Worm (Caenorhabditis elegans) whole organism, young adult: ENCODE data around the gene F43C11.16.
A peak's percentile ranks its signal among the peaks of the same experiment; 100 is the strongest.

ENCODE experiments used
- D2030.7 ChIP-seq: fragments of 200-800 bp; sonication (Bioruptor generic); IDR thresholded peaks from 2 replicates; pipeline ENCODE4 v1.3.6; 2022; ENCODE audit warnings: missing genetic modification reagents, missing genetic modification characterization, missing compliant biosample characterization
- F23B12.7 ChIP-seq: sonication (generic microtip); optimal IDR thresholded peaks from 2 replicates; lab custom pipeline; 2017; ENCODE audit warnings: missing genetic modification characterization, mild to moderate bottlenecking, missing compliant biosample characterization, antibody characterized with exemption, moderate library complexity; ENCODE audit not compliant: insufficient read depth
- F33H1.4 ChIP-seq: fragments of 200-800 bp; sonication (Bioruptor generic); IDR thresholded peaks from 2 replicates; pipeline ENCODE4 v1.3.6; 2022; ENCODE audit warnings: missing genetic modification reagents, missing genetic modification characterization, missing compliant biosample characterization
- F39B2.1 ChIP-seq: fragments of 200-800 bp; sonication (Bioruptor generic); IDR thresholded peaks from 2 replicates; pipeline ENCODE4 v1.3.6; 2022; ENCODE audit warnings: missing genetic modification reagents, missing genetic modification characterization, missing compliant biosample characterization
- T26A5.8 ChIP-seq: sonication (generic microtip); optimal IDR thresholded peaks from 2 replicates; lab custom pipeline; 2016; ENCODE audit warnings: missing genetic modification characterization, missing compliant biosample characterization
- Y56A3A.18 ChIP-seq: fragments of 200-800 bp; sonication (Bioruptor generic); IDR thresholded peaks from 2 replicates; pipeline ENCODE4 v1.3.6; 2022; ENCODE audit warnings: missing genetic modification reagents, missing genetic modification characterization, missing compliant biosample characterization
- Y67H2A.10 ChIP-seq: fragments of 200-800 bp; sonication (Bioruptor generic); conservative IDR thresholded peaks from 2 replicates; pipeline ENCODE4 v1.3.6; 2022; ENCODE audit warnings: missing genetic modification reagents, missing genetic modification characterization, missing compliant biosample characterization
- Y79H2A.3 ChIP-seq: fragments of 200-800 bp; sonication (Bioruptor generic); conservative IDR thresholded peaks from 2 replicates; pipeline ENCODE4 v1.3.6; 2022; ENCODE audit warnings: missing genetic modification reagents, missing genetic modification characterization, missing compliant biosample characterization
- atf-7 ChIP-seq: sonication (generic microtip); optimal IDR thresholded peaks from 2 replicates; lab custom pipeline; 2017; ENCODE audit warnings: mild to moderate bottlenecking, missing genetic modification characterization, missing compliant biosample characterization
- cebp-1 ChIP-seq, 2 experiments: fragments of 200-800 bp in 1 of 2; sonication (Bioruptor generic) in 1 of 2; sonication (generic microtip) in 1 of 2; IDR thresholded peaks in 1 of 2; optimal IDR thresholded peaks in 1 of 2; 2 replicates each; pipeline versions ENCODE4 v1.3.6 to Lab custom; 2017 to 2022; ENCODE audit warnings: missing compliant biosample characterization in 2 of 2, missing genetic modification characterization in 2 of 2, mild to moderate bottlenecking in 1 of 2, missing genetic modification reagents in 1 of 2, moderate library complexity in 1 of 2
- ceh-40 ChIP-seq: fragments of 200-800 bp; sonication (Bioruptor generic); IDR thresholded peaks from 2 replicates; pipeline ENCODE4 v1.3.6; 2022; ENCODE audit warnings: missing genetic modification characterization, missing compliant biosample characterization
- chd-7 ChIP-seq: sonication (generic microtip); optimal IDR thresholded peaks from 2 replicates; lab custom pipeline; 2016; ENCODE audit warnings: mild to moderate bottlenecking, missing genetic modification characterization, moderate library complexity, missing compliant biosample characterization
- die-1 ChIP-seq: sonication (generic microtip); optimal IDR thresholded peaks from 2 replicates; lab custom pipeline; 2016; ENCODE audit warnings: missing genotype, mild to moderate bottlenecking, missing genetic modification characterization, missing compliant biosample characterization
- dox-1 ChIP-seq: fragments of 200-800 bp; sonication (Bioruptor generic); IDR thresholded peaks from 2 replicates; pipeline ENCODE4 v1.3.6; 2022; ENCODE audit warnings: missing genetic modification reagents, missing genetic modification characterization, missing compliant biosample characterization
- dpff-1 ChIP-seq: sonication (generic microtip); optimal IDR thresholded peaks from 2 replicates; lab custom pipeline; 2017; ENCODE audit warnings: mild to moderate bottlenecking, missing genetic modification characterization, missing compliant biosample characterization
- efl-1 ChIP-seq: fragments of 150-350 bp; optimal IDR thresholded peaks from 2 replicates; lab custom pipeline; 2014; ENCODE audit warnings: missing biosample characterization, missing genetic modification reagents, missing genetic modification characterization
- ekl-4 ChIP-seq: fragments of 200-800 bp; sonication (Bioruptor generic); IDR thresholded peaks from 2 replicates; pipeline ENCODE4 v1.3.6; 2022; ENCODE audit warnings: missing genetic modification reagents, missing genetic modification characterization, missing compliant biosample characterization
- fkh-3 ChIP-seq: sonication (generic microtip); optimal IDR thresholded peaks from 2 replicates; lab custom pipeline; 2016; ENCODE audit warnings: mild to moderate bottlenecking, missing genetic modification characterization, missing compliant biosample characterization
- gei-17 ChIP-seq: fragments of 200-800 bp; sonication (Bioruptor generic); optimal IDR thresholded peaks from 2 replicates; lab custom pipeline; 2018; ENCODE audit warnings: mild to moderate bottlenecking, missing genetic modification characterization, missing compliant biosample characterization
- hlh-12 ChIP-seq: sonication (generic microtip); optimal IDR thresholded peaks from 2 replicates; lab custom pipeline; 2016; ENCODE audit warnings: missing genetic modification characterization, missing compliant biosample characterization
- hmg-1.2 ChIP-seq: fragments of 200-800 bp; sonication (Bioruptor generic); IDR thresholded peaks from 2 replicates; pipeline ENCODE4 v1.3.6; 2022; ENCODE audit warnings: missing genetic modification reagents, missing genetic modification characterization, missing compliant biosample characterization
- hsf-1 ChIP-seq: fragments of 200-800 bp; sonication (Bioruptor generic); IDR thresholded peaks from 2 replicates; pipeline ENCODE4 v1.3.6; 2022; ENCODE audit warnings: missing genetic modification reagents, missing genetic modification characterization, missing compliant biosample characterization
- lin-40 ChIP-seq: sonication (generic microtip); optimal IDR thresholded peaks from 2 replicates; lab custom pipeline; 2016; ENCODE audit warnings: missing genetic modification characterization, mild to moderate bottlenecking, missing compliant biosample characterization, missing genotype, missing genetic modification reagents
- lir-1 ChIP-seq: fragments of 200-800 bp; sonication (Bioruptor generic); conservative IDR thresholded peaks from 2 replicates; pipeline ENCODE4 v1.3.6; 2022; ENCODE audit warnings: missing genetic modification reagents, missing genetic modification characterization, missing compliant biosample characterization
- lsl-1 ChIP-seq: fragments of 200-800 bp; sonication (Bioruptor generic); optimal IDR thresholded peaks from 2 replicates; lab custom pipeline; 2018; ENCODE audit warnings: mild to moderate bottlenecking, missing genetic modification characterization, moderate library complexity, missing compliant biosample characterization
- madf-6 ChIP-seq: fragments of 200-800 bp; sonication (Bioruptor generic); IDR thresholded peaks from 2 replicates; pipeline ENCODE4 v1.3.6; 2022; ENCODE audit warnings: missing genetic modification reagents, missing genetic modification characterization, missing compliant biosample characterization
- mxl-1 ChIP-seq: sonication (generic microtip); optimal IDR thresholded peaks from 2 replicates; lab custom pipeline; 2016; ENCODE audit warnings: missing genetic modification characterization, missing compliant biosample characterization
- nfya-2 ChIP-seq: fragments of 200-800 bp; sonication (Bioruptor generic); IDR thresholded peaks from 2 replicates; pipeline ENCODE4 v1.3.6; 2022; ENCODE audit warnings: missing genetic modification reagents, missing genetic modification characterization, missing compliant biosample characterization
- nfyb-1 ChIP-seq: fragments of 200-800 bp; sonication (Bioruptor generic); IDR thresholded peaks from 2 replicates; pipeline ENCODE4 v1.3.6; 2022; ENCODE audit warnings: missing genetic modification reagents, missing genetic modification characterization, missing compliant biosample characterization
- nhr-80 ChIP-seq: sonication (generic microtip); optimal IDR thresholded peaks from 2 replicates; lab custom pipeline; 2016; ENCODE audit warnings: missing genetic modification characterization, missing compliant biosample characterization
- pha-4 ChIP-seq: fragments of 150-350 bp; sonication (generic microtip); optimal IDR thresholded peaks from 2 replicates; lab custom pipeline; 2014; ENCODE audit warnings: missing biosample characterization, missing genetic modification reagents, missing genetic modification characterization
- rpc-1 ChIP-seq, 2 experiments: fragments of 150-350 bp in 1 of 2; sonication (generic microtip) in 1 of 2; optimal IDR thresholded peaks; 2 replicates each; lab custom pipeline; 2014 to 2018; ENCODE audit warnings: missing biosample characterization in 1 of 2, missing genetic modification characterization in 1 of 2, missing genetic modification reagents in 1 of 2, missing genotype in 1 of 2
- sdz-38 ChIP-seq: sonication (generic microtip); optimal IDR thresholded peaks from 2 replicates; lab custom pipeline; 2016; ENCODE audit warnings: missing genotype, missing genetic modification characterization, missing compliant biosample characterization
- snpc-1.3 ChIP-seq: sonication (generic microtip); optimal IDR thresholded peaks from 2 replicates; lab custom pipeline; 2017; ENCODE audit warnings: missing genetic modification characterization, mild to moderate bottlenecking, missing compliant biosample characterization, antibody characterized with exemption, moderate library complexity, missing genotype, missing genetic modification reagents; ENCODE audit not compliant: insufficient read depth
- unc-62 ChIP-seq: fragments of 150-350 bp; optimal IDR thresholded peaks from 2 replicates; lab custom pipeline; 2014; ENCODE audit warnings: missing biosample characterization, missing genetic modification reagents, missing genetic modification characterization
- zim-3 ChIP-seq: sonication (generic microtip); optimal IDR thresholded peaks from 2 replicates; lab custom pipeline; 2017; ENCODE audit warnings: mild to moderate bottlenecking, missing genetic modification characterization, moderate library complexity, missing compliant biosample characterization
- ztf-22 ChIP-seq: fragments of 200-800 bp; sonication (Bioruptor generic); optimal IDR thresholded peaks from 2 replicates; lab custom pipeline; 2018; ENCODE audit warnings: mild to moderate bottlenecking, missing genetic modification characterization, moderate library complexity, missing compliant biosample characterization
- ztf-25 ChIP-seq: fragments of 200-800 bp; sonication (Bioruptor generic); IDR thresholded peaks from 2 replicates; pipeline ENCODE4 v1.3.6; 2022; ENCODE audit warnings: missing genetic modification reagents, missing genetic modification characterization, missing compliant biosample characterization

Gene F43C11.16

DNA sequence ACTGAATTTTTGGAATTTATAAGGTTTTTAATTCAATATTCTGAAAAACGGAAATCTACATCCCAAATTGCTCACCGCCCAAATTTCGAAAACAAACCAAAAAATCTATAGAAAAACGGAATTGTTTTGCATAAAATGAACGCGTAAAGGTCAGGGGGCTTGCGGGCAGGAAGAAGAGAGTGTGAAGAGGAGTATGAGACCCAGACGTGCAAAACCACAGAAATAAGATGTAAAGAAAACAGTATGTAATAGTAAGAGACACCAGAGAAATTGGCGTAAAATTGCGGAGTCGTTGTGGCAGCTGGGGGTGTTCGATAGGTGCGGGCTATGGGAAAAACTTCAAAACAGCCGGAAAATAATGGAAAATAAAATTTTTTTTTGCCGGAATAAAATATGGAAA lies 18.9 kb downstream of the F43C11.16 start:
- TF ChIP-seq hlh-12 (tag; lab: Kevin White, UChicago): no peak
- TF ChIP-seq nfyb-1: no peak
- TF ChIP-seq Y56A3A.18 (GFP tag; lab: Robert Waterston, UW): no peak
- no peak for TF ChIP-seq F39B2.1 (GFP tag; lab: Robert Waterston, UW)
- peak; percentile 47; the same call in 1 of the 2 replicates for TF ChIP-seq hmg-1.2 (GFP tag; lab: Robert Waterston, UW)
- no peak for TF ChIP-seq chd-7 (tag; lab: Kevin White, UChicago)

DNA sequence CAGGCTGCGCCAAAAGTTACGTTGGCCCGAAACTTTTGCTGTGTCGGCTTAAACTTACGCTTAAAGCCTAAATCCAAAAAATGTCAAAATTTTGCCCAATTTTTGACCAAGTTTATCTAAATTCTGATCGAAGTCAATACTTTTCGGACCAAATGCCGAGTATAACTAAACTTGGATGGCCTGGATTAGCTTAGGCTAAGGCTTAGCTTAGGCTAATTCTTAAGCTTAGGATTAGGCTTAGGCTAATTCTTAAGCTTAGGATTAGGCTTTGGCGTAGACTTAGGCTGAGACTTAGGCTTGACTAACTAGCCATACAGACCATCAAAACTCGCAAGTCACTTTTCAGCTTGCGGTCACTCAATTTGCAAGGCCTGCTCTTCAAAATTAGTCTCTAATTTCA lies 23.7 kb downstream of the F43C11.16 start:
- TF ChIP-seq nfya-2 (GFP tag; lab: Robert Waterston, UW): no peak
- no peak for TF ChIP-seq atf-7
- no peak for TF ChIP-seq hlh-12 (tag; lab: Kevin White, UChicago)
- no peak for TF ChIP-seq fkh-3 (tag; lab: Kevin White, UChicago)
- TF ChIP-seq Y79H2A.3 (GFP tag; lab: Robert Waterston, UW): no peak
- TF ChIP-seq ztf-22: no peak
- no peak for TF ChIP-seq dpff-1 (tag; lab: Kevin White, UChicago)
- no peak for TF ChIP-seq cebp-1 (GFP tag; IDR thresholded peaks at IDR 0.05; lab: Robert Waterston, UW)
- TF ChIP-seq cebp-1 (tag; optimal IDR thresholded peaks at IDR 0.05; lab: Kevin White, UChicago): no peak
- TF ChIP-seq die-1: no peak
- no peak for TF ChIP-seq F33H1.4
- TF ChIP-seq snpc-1.3: no peak
- TF ChIP-seq nfyb-1: no peak
- TF ChIP-seq efl-1 (GFP tag; lab: Kevin White, UChicago): no peak
- no peak for TF ChIP-seq unc-62 (GFP tag; lab: Kevin White, UChicago)
- TF ChIP-seq zim-3 (tag; lab: Kevin White, UChicago): no peak

DNA sequence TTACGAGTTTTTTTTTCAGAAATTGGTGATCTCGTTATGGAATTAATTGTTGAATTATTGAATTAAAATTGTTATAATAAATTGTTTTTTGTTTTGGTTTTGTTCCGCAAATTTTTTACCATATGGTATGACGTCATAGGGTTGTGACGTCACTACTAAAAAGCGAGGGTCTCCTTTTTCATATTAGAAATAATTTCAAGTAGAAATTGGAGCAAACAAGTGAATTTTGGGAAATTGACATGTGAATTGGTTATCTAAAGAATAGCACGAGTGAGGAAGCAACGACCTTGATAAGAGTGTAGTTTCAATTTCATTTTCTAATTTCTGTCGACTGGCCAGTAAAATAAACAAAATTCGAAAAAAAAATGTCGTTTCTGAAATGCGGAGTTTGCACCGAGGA lies 24.3 kb downstream of the F43C11.16 start, which contains the start of gene F43C11.7:
Gene F43C11.7, plus strand, starts transcription at position 326 of the 400 bp plus-strand sequence.
- TF ChIP-seq cebp-1 (GFP tag; IDR thresholded peaks at IDR 0.05; lab: Robert Waterston, UW): no peak
- peak; percentile 27 for TF ChIP-seq cebp-1 (tag; optimal IDR thresholded peaks at IDR 0.05; lab: Kevin White, UChicago)
- no peak for TF ChIP-seq lir-1 (GFP tag; lab: Robert Waterston, UW)
- no peak for TF ChIP-seq hlh-12 (tag; lab: Kevin White, UChicago)
- TF ChIP-seq unc-62 (GFP tag; lab: Kevin White, UChicago): peak; percentile 37
- TF ChIP-seq nhr-80 (tag; lab: Kevin White, UChicago): peak; percentile 84
- no peak for TF ChIP-seq rpc-1 (optimal IDR thresholded peaks at IDR 0.05; lab: Kevin White, UChicago)
- no peak for TF ChIP-seq rpc-1 (tag; optimal IDR thresholded peaks at IDR 0.05; lab: Kevin White, UChicago)
- TF ChIP-seq atf-7: peak; percentile 87

DNA sequence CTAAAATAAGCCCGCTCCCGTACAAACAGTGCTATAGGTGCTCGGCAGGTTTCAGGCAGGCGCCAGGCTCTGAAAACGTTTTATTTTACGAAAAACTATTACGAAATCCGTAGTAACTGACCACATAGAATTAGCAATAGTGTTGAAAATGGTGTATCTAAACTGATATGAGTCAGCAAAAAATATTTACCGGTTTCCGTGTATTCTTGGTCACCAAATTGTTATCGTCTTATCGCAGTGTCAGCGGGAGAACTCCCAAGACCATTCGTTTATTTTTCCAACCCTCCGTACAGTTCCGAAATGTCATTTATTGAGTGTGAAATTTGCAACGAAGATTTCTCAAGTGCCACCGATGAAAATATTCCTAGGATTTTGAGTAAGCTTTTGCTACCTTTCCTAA lies 27.6 kb downstream of the F43C11.16 start, which contains the start of gene F43C11.8:
Gene F43C11.8, plus strand, starts transcription at position 301 of the 400 bp plus-strand sequence.
- TF ChIP-seq fkh-3 (tag; lab: Kevin White, UChicago) (no peak), nhr-80 (tag; lab: Kevin White, UChicago) (peak; percentile 6), mxl-1 (no peak), T26A5.8 (no peak)

DNA sequence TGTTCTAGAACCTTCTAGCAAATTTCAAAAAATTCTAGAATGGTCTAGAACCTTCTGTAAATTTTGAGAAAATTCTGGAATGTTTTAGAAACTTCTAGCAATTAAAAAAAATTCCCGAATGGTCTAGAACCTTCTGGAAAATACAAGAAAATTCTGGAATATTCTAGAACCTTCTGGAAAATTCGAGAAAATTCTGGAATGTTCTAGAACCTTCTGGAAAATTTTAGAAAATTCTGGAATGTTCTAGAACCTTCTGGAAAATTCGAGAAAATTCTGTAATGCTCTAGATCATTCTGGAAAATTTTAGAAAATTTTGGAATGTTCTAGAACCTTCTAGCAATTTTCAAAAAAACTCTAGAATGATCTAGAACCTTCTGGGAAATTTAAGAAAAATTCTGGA lies 29.4 kb downstream of the F43C11.16 start:
- TF ChIP-seq lsl-1 (GFP tag; lab: Kevin White, UChicago) (peak; percentile 16), pha-4 (tag; lab: Kevin White, UChicago) (no peak), ceh-40 (GFP tag; lab: Robert Waterston, UW) (0 out of 2 replicates have a peak, but pooled peaks have one; percentile 67), rpc-1 (optimal IDR thresholded peaks at IDR 0.05; lab: Kevin White, UChicago) (peak; percentile 40), rpc-1 (tag; optimal IDR thresholded peaks at IDR 0.05; lab: Kevin White, UChicago) (no peak), hsf-1 (GFP tag; lab: Robert Waterston, UW) (peak; percentile 97), gei-17 (GFP tag; lab: Kevin White, UChicago) (peak; percentile 12), ekl-4 (GFP tag; lab: Robert Waterston, UW) (peak; percentile 19; the same call in 1 of the 2 replicates), D2030.7 (GFP tag; lab: Robert Waterston, UW) (0 out of 2 replicates have a peak, but pooled peaks have one; percentile 35), dox-1 (GFP tag; lab: Robert Waterston, UW) (peak; percentile 80), lin-40 (no peak), ztf-25 (GFP tag; lab: Robert Waterston, UW) (no peak), F23B12.7 (tag; lab: Kevin White, UChicago) (no peak), madf-6 (peak; percentile 31; the same call in 1 of the 2 replicates), sdz-38 (no peak), Y67H2A.10 (GFP tag; lab: Robert Waterston, UW) (no peak), atf-7 (no peak)
